Fruit fly (Drosophila melanogaster) whole organism: ENCODE data around the gene CG11369.

Source experiments
- CG8478 ChIP-seq: fragments of >200 bp; optimal IDR thresholded peaks from 2 replicates; lab custom pipeline; 2018; ENCODE audit warnings: inconsistent platforms
- Dll ChIP-seq: fragments of >200 bp; optimal IDR thresholded peaks from 2 replicates; lab custom pipeline; 2017
- pan ChIP-seq: fragments of >200 bp; optimal IDR thresholded peaks from 2 replicates; lab custom pipeline; 2017
- psq ChIP-seq: fragments of >200 bp; optimal IDR thresholded peaks from 2 replicates; lab custom pipeline; 2017
- usp ChIP-seq: fragments of >200 bp; optimal IDR thresholded peaks from 2 replicates; lab custom pipeline; 2017; ENCODE audit warnings: missing biosample characterization, missing genetic modification characterization, mixed read lengths

DNA sequence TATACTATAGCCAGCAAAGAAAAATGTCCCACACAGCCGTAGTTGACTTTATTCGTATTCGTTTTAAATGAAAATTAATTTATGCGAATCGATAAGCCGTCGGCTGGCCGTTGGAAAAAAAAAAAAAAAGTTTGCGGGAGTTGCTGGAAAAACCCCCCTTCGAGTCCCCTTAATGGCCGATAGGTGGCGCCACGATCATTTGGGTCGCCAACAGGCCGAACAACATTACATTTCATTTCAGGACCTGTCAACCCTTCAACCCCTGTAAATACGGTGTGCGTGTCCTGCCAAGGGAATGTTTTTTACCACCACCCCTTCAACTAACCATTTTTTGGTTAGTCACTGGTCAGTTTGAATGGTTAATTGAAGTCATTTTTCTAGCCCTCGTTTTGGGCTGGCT lies 19.0 kb downstream of the CG11369 start:
- TF ChIP-seq CG8478 (lab: Kevin White, UChicago), result no peak
- TF ChIP-seq usp (GFP tag; lab: Kevin White, UChicago), result no peak
- no peak for TF ChIP-seq Dll (lab: Kevin White, UChicago)
- TF ChIP-seq psq (lab: Kevin White, UChicago), result no peak
- no peak for TF ChIP-seq pan
